Worm (Caenorhabditis elegans) whole organism, L1 larva: ENCODE results near the gene Y4C6B.1.
A peak's percentile ranks its signal among the peaks of the same experiment; 100 is the strongest.

Experiments used
- C04F5.9 ChIP-seq: sonication (generic microtip); optimal IDR thresholded peaks from 2 replicates; lab custom pipeline; 2016; ENCODE audit warnings: missing genetic modification characterization, missing compliant biosample characterization
- C16A3.4 ChIP-seq: fragments of 150-350 bp; optimal IDR thresholded peaks from 2 replicates; lab custom pipeline; 2014; ENCODE audit warnings: missing biosample characterization, missing genetic modification characterization
- C34B4.2 ChIP-seq: sonication (generic microtip); optimal IDR thresholded peaks from 2 replicates; lab custom pipeline; 2017; ENCODE audit warnings: mild to moderate bottlenecking, missing genetic modification characterization, missing compliant biosample characterization
- F16B12.6 ChIP-seq: fragments of 150-350 bp; optimal IDR thresholded peaks from 2 replicates; lab custom pipeline; 2014; ENCODE audit warnings: missing biosample characterization, missing genetic modification characterization
- aha-1 ChIP-seq: fragments of 150-350 bp; optimal IDR thresholded peaks from 2 replicates; lab custom pipeline; 2014; ENCODE audit warnings: missing biosample characterization, missing genetic modification characterization
- ama-1 ChIP-seq: fragments of 150-350 bp; optimal IDR thresholded peaks from 2 replicates; lab custom pipeline; 2014
- blmp-1 ChIP-seq: fragments of 150-350 bp; optimal IDR thresholded peaks from 2 replicates; lab custom pipeline; 2014; ENCODE audit warnings: missing biosample characterization, missing genetic modification characterization
- ceh-63 ChIP-seq: fragments of 200-800 bp; sonication (Bioruptor generic); optimal IDR thresholded peaks from 2 replicates; lab custom pipeline; 2018; ENCODE audit warnings: mild to moderate bottlenecking, missing genetic modification characterization, missing compliant biosample characterization
- ceh-8 ChIP-seq: fragments of 200-800 bp; sonication (Bioruptor generic); optimal IDR thresholded peaks from 2 replicates; lab custom pipeline; 2018; ENCODE audit warnings: mild to moderate bottlenecking, missing genetic modification characterization, moderate library complexity, missing compliant biosample characterization
- ceh-82 ChIP-seq, 3 experiments: fragments of 150-350 bp in 1 of 3; sonication (generic microtip) in 2 of 3; optimal IDR thresholded peaks; 2 replicates each; lab custom pipeline; 2014 to 2017; ENCODE audit warnings: missing biosample characterization in 3 of 3, missing genetic modification characterization in 3 of 3
- ceh-88 ChIP-seq: fragments of 200-800 bp; sonication (Bioruptor generic); IDR thresholded peaks from 2 replicates; pipeline ENCODE4 v1.3.6; 2022; ENCODE audit warnings: missing genetic modification characterization, missing compliant biosample characterization
- dpl-1 ChIP-seq, 3 experiments: fragments of 150-350 bp in 2 of 3; sonication (generic microtip) in 1 of 3; optimal IDR thresholded peaks; 2 replicates each; lab custom pipeline; 2014 to 2017; ENCODE audit warnings: missing biosample characterization in 3 of 3, missing genetic modification characterization in 3 of 3, missing genetic modification reagents in 3 of 3
- efl-3 ChIP-seq: fragments of 200-800 bp; sonication (Bioruptor generic); optimal IDR thresholded peaks from 2 replicates; lab custom pipeline; 2018; ENCODE audit warnings: mild to moderate bottlenecking, missing genetic modification characterization, missing compliant biosample characterization
- egl-13 ChIP-seq: sonication (generic microtip); optimal IDR thresholded peaks from 2 replicates; lab custom pipeline; 2016; ENCODE audit warnings: missing genotype, missing genetic modification reagents, missing genetic modification characterization, missing compliant biosample characterization
- elt-3 ChIP-seq, 6 experiments: fragments of 150-350 bp in 1 of 6; sonication (generic microtip); optimal IDR thresholded peaks; 2 replicates each; lab custom pipeline; 2017 to 2018; ENCODE audit warnings: missing biosample characterization in 6 of 6, missing genetic modification characterization in 6 of 6, inconsistent platforms in 1 of 6
- ets-5 ChIP-seq: fragments of 200-800 bp; sonication (Bioruptor generic); IDR thresholded peaks from 2 replicates; pipeline ENCODE4 v1.3.6; 2022; ENCODE audit warnings: missing genetic modification characterization, missing compliant biosample characterization
- fkh-10 ChIP-seq: sonication (generic microtip); optimal IDR thresholded peaks from 2 replicates; lab custom pipeline; 2017; ENCODE audit warnings: missing biosample characterization, missing genetic modification reagents, missing genetic modification characterization
- fkh-8 ChIP-seq: sonication (generic microtip); optimal IDR thresholded peaks from 2 replicates; lab custom pipeline; 2016; ENCODE audit warnings: mild to moderate bottlenecking, missing genetic modification characterization, missing compliant biosample characterization
- grh-1 ChIP-seq: fragments of 200-800 bp; sonication (Bioruptor generic); IDR thresholded peaks from 2 replicates; pipeline ENCODE4 v1.3.6; 2022; ENCODE audit warnings: missing genetic modification reagents, missing genetic modification characterization, missing compliant biosample characterization
- hlh-4 ChIP-seq: sonication (generic microtip); optimal IDR thresholded peaks from 2 replicates; lab custom pipeline; 2016; ENCODE audit warnings: mild to moderate bottlenecking, missing genetic modification characterization, missing compliant biosample characterization
- hpl-2 ChIP-seq: fragments of 150-350 bp; optimal IDR thresholded peaks from 2 replicates; lab custom pipeline; 2014; ENCODE audit warnings: missing biosample characterization, missing genetic modification reagents, missing genetic modification characterization
- irx-1 ChIP-seq: sonication (generic microtip); optimal IDR thresholded peaks from 2 replicates; lab custom pipeline; 2016; ENCODE audit warnings: missing genetic modification characterization, missing compliant biosample characterization
- lin-13 ChIP-seq: fragments of 150-350 bp; optimal IDR thresholded peaks from 2 replicates; lab custom pipeline; 2014; ENCODE audit warnings: missing biosample characterization, missing genetic modification reagents, missing genetic modification characterization
- lin-15B ChIP-seq: fragments of 150-350 bp; sonication (generic microtip); optimal IDR thresholded peaks from 3 replicates; lab custom pipeline; 2014; ENCODE audit warnings: missing biosample characterization, missing genetic modification characterization
- lin-35 ChIP-seq, 2 experiments: fragments of 150-350 bp; optimal IDR thresholded peaks; 2 replicates each; lab custom pipeline; 2014; ENCODE audit warnings: missing biosample characterization in 2 of 2, missing genetic modification characterization in 2 of 2, missing genetic modification reagents in 2 of 2
- lin-39 ChIP-seq: fragments of 150-350 bp; optimal IDR thresholded peaks from 2 replicates; lab custom pipeline; 2014; ENCODE audit warnings: missing biosample characterization, missing genetic modification reagents, missing genetic modification characterization
- lir-3 ChIP-seq: sonication (generic microtip); optimal IDR thresholded peaks from 2 replicates; lab custom pipeline; 2016; ENCODE audit warnings: mild to moderate bottlenecking, missing genetic modification characterization, moderate library complexity, missing compliant biosample characterization; ENCODE audit not compliant: poor library complexity
- lsy-2 ChIP-seq, 2 experiments: fragments of 150-350 bp; optimal IDR thresholded peaks; 2 replicates each; lab custom pipeline; 2014; ENCODE audit warnings: missing biosample characterization in 2 of 2, missing genetic modification characterization in 2 of 2
- mdl-1 ChIP-seq, 2 experiments: fragments of 150-350 bp; optimal IDR thresholded peaks; 2 replicates each; lab custom pipeline; 2014 to 2017; ENCODE audit warnings: missing biosample characterization in 2 of 2, missing genetic modification characterization in 2 of 2, inconsistent platforms in 1 of 2
- mef-2 ChIP-seq: fragments of 150-350 bp; optimal IDR thresholded peaks from 2 replicates; lab custom pipeline; 2014; ENCODE audit warnings: missing biosample characterization, missing genetic modification characterization
- mep-1 ChIP-seq: fragments of 150-350 bp; optimal IDR thresholded peaks from 2 replicates; lab custom pipeline; 2014; ENCODE audit warnings: missing biosample characterization, missing genetic modification characterization
- nhr-11 ChIP-seq: fragments of 150-350 bp; optimal IDR thresholded peaks from 2 replicates; lab custom pipeline; 2014; ENCODE audit warnings: missing biosample characterization, missing genetic modification characterization
- nhr-12 ChIP-seq: sonication (generic microtip); optimal IDR thresholded peaks from 2 replicates; lab custom pipeline; 2017; ENCODE audit warnings: missing biosample characterization, missing genetic modification characterization
- nhr-28 ChIP-seq: fragments of 150-350 bp; optimal IDR thresholded peaks from 2 replicates; lab custom pipeline; 2014; ENCODE audit warnings: missing biosample characterization, missing genetic modification characterization
- nhr-47 ChIP-seq: sonication (generic microtip); optimal IDR thresholded peaks from 2 replicates; lab custom pipeline; 2016; ENCODE audit warnings: mild to moderate bottlenecking, missing genetic modification characterization, moderate library complexity, missing compliant biosample characterization
- nhr-77 ChIP-seq: fragments of 150-350 bp; optimal IDR thresholded peaks from 2 replicates; lab custom pipeline; 2014; ENCODE audit warnings: missing biosample characterization, missing genetic modification characterization
- pax-3 ChIP-seq: fragments of 200-800 bp; sonication (Bioruptor generic); optimal IDR thresholded peaks from 2 replicates; lab custom pipeline; 2018; ENCODE audit warnings: mild to moderate bottlenecking, missing genetic modification characterization, moderate library complexity, missing compliant biosample characterization
- pqm-1 ChIP-seq: sonication (generic microtip); optimal IDR thresholded peaks from 3 replicates; lab custom pipeline; 2017; ENCODE audit warnings: missing biosample characterization, missing genetic modification characterization
- skn-1 ChIP-seq: fragments of 150-350 bp; optimal IDR thresholded peaks from 2 replicates; lab custom pipeline; 2014; ENCODE audit warnings: missing biosample characterization, missing genetic modification characterization
- snpc-4 ChIP-seq: fragments of 150-350 bp; optimal IDR thresholded peaks from 2 replicates; lab custom pipeline; 2014; ENCODE audit warnings: missing biosample characterization, missing genetic modification characterization
- sptf-1 ChIP-seq: fragments of 150-350 bp; optimal IDR thresholded peaks from 2 replicates; lab custom pipeline; 2014; ENCODE audit warnings: missing biosample characterization, missing genetic modification characterization
- sup-37 ChIP-seq: fragments of 200-800 bp; sonication (Bioruptor generic); optimal IDR thresholded peaks from 2 replicates; lab custom pipeline; 2018; ENCODE audit warnings: mild to moderate bottlenecking, missing genetic modification characterization, missing compliant biosample characterization
- swsn-7 ChIP-seq: sonication (generic microtip); optimal IDR thresholded peaks from 2 replicates; lab custom pipeline; 2016; ENCODE audit warnings: missing genetic modification characterization, missing compliant biosample characterization
- tlp-1 ChIP-seq: fragments of 150-350 bp; optimal IDR thresholded peaks from 2 replicates; lab custom pipeline; 2014; ENCODE audit warnings: missing biosample characterization, missing genetic modification characterization
- unc-130 ChIP-seq: fragments of 150-350 bp; optimal IDR thresholded peaks from 2 replicates; lab custom pipeline; 2017; ENCODE audit warnings: missing biosample characterization, missing genetic modification characterization, inconsistent platforms
- unc-30 ChIP-seq: sonication (generic microtip); optimal IDR thresholded peaks from 2 replicates; lab custom pipeline; 2017; ENCODE audit warnings: missing biosample characterization, missing genetic modification characterization
- unc-86 ChIP-seq: sonication (generic microtip); optimal IDR thresholded peaks from 2 replicates; lab custom pipeline; 2016; ENCODE audit warnings: missing genetic modification characterization, missing compliant biosample characterization
- vab-15 ChIP-seq: sonication (generic microtip); optimal IDR thresholded peaks from 2 replicates; lab custom pipeline; 2017; ENCODE audit warnings: missing genotype, mild to moderate bottlenecking, missing genetic modification characterization, missing compliant biosample characterization
- zag-1 ChIP-seq: fragments of 150-350 bp; optimal IDR thresholded peaks from 2 replicates; lab custom pipeline; 2014; ENCODE audit warnings: missing biosample characterization, missing genetic modification characterization
- zip-4 ChIP-seq: fragments of 200-800 bp; sonication (Bioruptor generic); optimal IDR thresholded peaks from 2 replicates; lab custom pipeline; 2018; ENCODE audit warnings: mild to moderate bottlenecking, missing genetic modification characterization, moderate library complexity, missing compliant biosample characterization
- ztf-4 ChIP-seq: fragments of 150-350 bp; optimal IDR thresholded peaks from 2 replicates; lab custom pipeline; 2014; ENCODE audit warnings: missing biosample characterization, missing genetic modification characterization

Y4C6B.1 gene

DNA sequence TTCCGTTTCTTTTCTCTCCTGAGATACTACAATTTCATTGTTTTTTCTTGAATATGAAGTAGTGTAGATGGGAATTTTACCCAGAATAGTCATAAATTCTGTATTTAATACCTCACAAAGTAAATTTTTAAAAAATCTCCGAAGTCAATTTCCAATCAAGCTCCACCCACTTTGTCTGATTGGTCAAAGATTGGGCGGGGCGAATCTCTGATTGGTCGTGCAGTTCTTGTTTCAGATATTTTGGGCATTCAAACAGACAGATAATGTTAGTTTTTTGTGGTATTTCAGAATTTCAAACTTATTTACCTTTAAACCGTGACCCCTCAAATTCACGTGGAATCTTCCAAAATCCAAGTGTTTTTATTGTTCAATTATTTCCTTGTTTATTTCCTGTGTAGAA lies 6.2 kb downstream of the Y4C6B.1 start, which contains the start of gene F41H10.5:
F41H10.5 (plus strand) TSS at position 375 of the 400 bp plus-strand sequence.
- TF ChIP-seq vab-15 (tag; lab: Kevin White, UChicago) (no peak), fkh-8 (tag; lab: Kevin White, UChicago) (no peak), lir-3 (tag; lab: Kevin White, UChicago) (no peak), tlp-1 (tag; lab: Kevin White, UChicago) (no peak)

- TF ChIP-seq fkh-8 (tag; lab: Kevin White, UChicago) (peak; percentile 71), C34B4.2 (tag; lab: Kevin White, UChicago) (no peak), F16B12.6 (tag; lab: Kevin White, UChicago) (peak; percentile 88), ets-5 (GFP tag; lab: Robert Waterston, UW) (no peak), nhr-77 (tag; lab: Kevin White, UChicago) (peak; percentile 39), pqm-1 (tag; lab: Kevin White, UChicago) (no peak), egl-13 (tag; lab: Kevin White, UChicago) (peak; percentile 76), mep-1 (peak; percentile 93), ceh-63 (GFP tag; lab: Kevin White, UChicago) (no peak), snpc-4 (peak; percentile 76), nhr-47 (tag; lab: Kevin White, UChicago) (peak; percentile 86), sup-37 (no peak), mdl-1 (tag; optimal IDR thresholded peaks at IDR 0.05; lab: Kevin White, UChicago) (peak in 1 of 2 experiments; percentile 72), ceh-8 (GFP tag; lab: Kevin White, UChicago) (no peak), dpl-1 (GFP tag; optimal IDR thresholded peaks at IDR 0.05; lab: Kevin White, UChicago) (peak; percentile 67 to 82 (median 81)), unc-86 (tag; lab: Kevin White, UChicago) (peak; percentile 72), zip-4 (GFP tag; lab: Kevin White, UChicago) (peak; percentile 53), lin-35 (GFP tag; optimal IDR thresholded peaks at IDR 0.05; lab: Kevin White, UChicago) (peak; percentile 80 to 88), unc-130 (tag; lab: Kevin White, UChicago) (peak; percentile 92), lsy-2 (tag; optimal IDR thresholded peaks at IDR 0.05; lab: Kevin White, UChicago) (peak; percentile 87), C04F5.9 (tag; lab: Kevin White, UChicago) (peak; percentile 40), swsn-7 (peak; percentile 79), lin-13 (GFP tag; lab: Kevin White, UChicago) (peak; percentile 43), ztf-4 (tag; lab: Kevin White, UChicago) (peak; percentile 34), mef-2 (tag; lab: Kevin White, UChicago) (peak; percentile 15), nhr-28 (tag; lab: Kevin White, UChicago) (no peak), vab-15 (tag; lab: Kevin White, UChicago) (no peak), fkh-10 (GFP tag; lab: Kevin White, UChicago) (no peak), C16A3.4 (peak; percentile 71), irx-1 (tag; lab: Kevin White, UChicago) (peak; percentile 86), elt-3 (tag; optimal IDR thresholded peaks at IDR 0.05; lab: Kevin White, UChicago) (peak in 2 of 6 experiments; percentile 31 to 42), nhr-12 (tag; lab: Kevin White, UChicago) (no peak), skn-1 (tag; lab: Kevin White, UChicago) (no peak), zag-1 (tag; lab: Kevin White, UChicago) (no peak), nhr-11 (tag; lab: Kevin White, UChicago) (no peak), lir-3 (tag; lab: Kevin White, UChicago) (peak; percentile 96), aha-1 (tag; lab: Kevin White, UChicago) (no peak), ama-1 (lab: Kevin White, UChicago) (no peak), blmp-1 (tag; lab: Kevin White, UChicago) (peak; percentile 40), efl-3 (GFP tag; lab: Kevin White, UChicago) (no peak), unc-30 (tag; lab: Kevin White, UChicago) (no peak), grh-1 (GFP tag; lab: Robert Waterston, UW) (peak; percentile 71), hpl-2 (GFP tag; lab: Kevin White, UChicago) (peak; percentile 2), ceh-88 (GFP tag; lab: Robert Waterston, UW) (no peak), pax-3 (tag; lab: Kevin White, UChicago) (peak; percentile 65), hlh-4 (no peak), lin-39 (tag; lab: Kevin White, UChicago) (peak; percentile 31), sptf-1 (tag; lab: Kevin White, UChicago) (no peak), lin-15B (tag; lab: Kevin White, UChicago) (peak; percentile 66), ceh-82 (tag; optimal IDR thresholded peaks at IDR 0.05; lab: Kevin White, UChicago) (peak; percentile 55 to 68 (median 57))
Observed at ce11 chrIV:5364135-5364609, 9.9 kb downstream of the Y4C6B.1 start, which contains the start of the genes hda-6 and F41H10.4. Gene hda-6, minus strand, starts transcription at chrIV:5364306. Gene F41H10.4, plus strand, starts transcription at chrIV:5364559.
